Fruit fly (Drosophila melanogaster): Measurements from ENCODE around the gene CG3437.
A peak's percentile ranks its signal among the peaks of the same experiment; 100 is the strongest.

CG3437 gene

DNA sequence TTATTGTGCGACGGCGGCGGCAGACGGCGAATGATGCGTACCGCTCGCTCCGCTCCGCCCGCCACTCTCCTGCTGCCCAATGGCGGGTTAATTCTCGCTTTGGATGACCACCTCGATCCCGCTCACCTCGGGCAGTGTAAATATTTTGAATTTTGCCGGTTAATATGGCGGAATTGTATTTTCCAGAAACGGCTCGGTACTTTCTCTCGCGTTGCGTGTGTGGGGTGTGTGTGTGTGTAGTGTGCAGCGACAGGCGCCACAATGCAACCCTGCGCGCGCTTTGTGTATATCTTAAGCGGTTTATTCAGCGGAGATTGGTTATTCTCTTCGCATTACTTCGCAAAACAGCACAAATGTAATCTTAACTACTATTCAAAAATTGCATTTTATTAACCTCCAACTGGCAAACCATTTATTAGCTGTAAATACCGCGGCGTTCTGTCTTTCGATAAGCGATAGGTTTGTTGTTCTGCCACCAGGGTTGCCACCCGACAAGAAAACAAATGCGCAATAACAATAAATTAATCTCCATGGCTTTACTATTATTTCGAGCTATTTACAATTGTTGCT, 1.6 kb downstream of the CG3437 start, which contains the start of the genes phol and CG3552 (continued):
- TF ChIP-seq fd64A (GFP tag; optimal IDR thresholded peaks at IDR 0.05), result no peak
- TF ChIP-seq Rx (GFP tag; IDR thresholded peaks at IDR 0.05), result no peak
- TF ChIP-seq BEAF-32 (GFP tag; optimal IDR thresholded peaks at IDR 0.05), result peak; percentile 57
- TF ChIP-seq Sox102F (GFP tag; optimal IDR thresholded peaks at IDR 0.05), result no peak
- no peak for TF ChIP-seq az2 (GFP tag; optimal IDR thresholded peaks at IDR 0.05)
- TF ChIP-seq danr (GFP tag; IDR thresholded peaks at IDR 0.05), result no peak
- 0 out of 2 replicates have a peak, but pooled peaks have one; percentile 26 for TF ChIP-seq Taf1 (GFP tag; IDR thresholded peaks at IDR 0.05)
- TF ChIP-seq CG12942 (GFP tag; optimal IDR thresholded peaks at IDR 0.05), result no peak
- TF ChIP-seq Jarid2 (GFP tag; optimal IDR thresholded peaks at IDR 0.05), result no peak
- no peak for TF ChIP-seq zfh2 (GFP tag; optimal IDR thresholded peaks at IDR 0.05)
- TF ChIP-seq Dip2 (GFP tag; IDR thresholded peaks at IDR 0.05), result no peak
- TF ChIP-seq Drgx (GFP tag; IDR thresholded peaks at IDR 0.05), result no peak
- no peak for TF ChIP-seq CG32772 (GFP tag; IDR thresholded peaks at IDR 0.05)
- no peak for TF ChIP-seq klu (GFP tag; IDR thresholded peaks at IDR 0.05)
- no peak for TF ChIP-seq unpg (GFP tag; optimal IDR thresholded peaks at IDR 0.05)
- TF ChIP-seq gce (GFP tag; IDR thresholded peaks at IDR 0.05), result no peak
- peak; percentile 18 for TF ChIP-seq vfl (GFP tag; optimal IDR thresholded peaks at IDR 0.05)
- no peak for TF ChIP-seq HLH4C (GFP tag; IDR thresholded peaks at IDR 0.05; ENCODE audit: partially characterized antibody)
- no peak for TF ChIP-seq CG32532 (GFP tag; IDR thresholded peaks at IDR 0.05)
- TF ChIP-seq Trl (optimal IDR thresholded peaks at IDR 0.05), result peak in 1 of 2 experiments; percentile 10
- no peak for TF ChIP-seq Trl (GFP tag; optimal IDR thresholded peaks at IDR 0.05)
- no peak for TF ChIP-seq CG12071 (GFP tag; optimal IDR thresholded peaks at IDR 0.05)
- TF ChIP-seq CG6813 (GFP tag; optimal IDR thresholded peaks at IDR 0.05), result no peak
- TF ChIP-seq Lhr (GFP tag; optimal IDR thresholded peaks at IDR 0.05), result no peak
- TF ChIP-seq unc-4 (GFP tag; IDR thresholded peaks at IDR 0.05; ENCODE audit: partially characterized antibody), result peak; percentile 43
- TF ChIP-seq grn (GFP tag; optimal IDR thresholded peaks at IDR 0.05), result no peak
- no peak for TF ChIP-seq CG3847 (GFP tag; IDR thresholded peaks at IDR 0.05)
- TF ChIP-seq CG17186 (GFP tag; optimal IDR thresholded peaks at IDR 0.05), result peak; percentile 97
- TF ChIP-seq CG5180 (GFP tag; optimal IDR thresholded peaks at IDR 0.05), result no peak
- TF ChIP-seq CG7987 (GFP tag; optimal IDR thresholded peaks at IDR 0.05), result no peak
- no peak for TF ChIP-seq chn (GFP tag; optimal IDR thresholded peaks at IDR 0.05)
- no peak for TF ChIP-seq en (GFP tag; optimal IDR thresholded peaks at IDR 0.05)
- no peak for TF ChIP-seq Oli (tag; optimal IDR thresholded peaks at IDR 0.05)
- peak; percentile 27; the same call in 2 of the 3 replicates for TF ChIP-seq CG6791 (GFP tag; IDR thresholded peaks at IDR 0.05; ENCODE audit: partially characterized antibody)
- TF ChIP-seq wdn (GFP tag; IDR thresholded peaks at IDR 0.05), result no peak
- TF ChIP-seq pho (GFP tag; optimal IDR thresholded peaks at IDR 0.05), result no peak
- TF ChIP-seq prd (optimal IDR thresholded peaks at IDR 0.05), result no peak
- no peak for TF ChIP-seq prd (GFP tag; IDR thresholded peaks at IDR 0.05)
- no peak for TF ChIP-seq NC2α (GFP tag; optimal IDR thresholded peaks at IDR 0.05)
- TF ChIP-seq CG4282 (GFP tag; optimal IDR thresholded peaks at IDR 0.05), result no peak
- TF ChIP-seq CG1647 (GFP tag; optimal IDR thresholded peaks at IDR 0.05), result no peak
- no peak for TF ChIP-seq Sox100B (GFP tag; optimal IDR thresholded peaks at IDR 0.05)
- TF ChIP-seq Mrtf (GFP tag; IDR thresholded peaks at IDR 0.05), result no peak
- no peak for TF ChIP-seq Fer2 (tag; optimal IDR thresholded peaks at IDR 0.05)
- TF ChIP-seq CG2116 (GFP tag; optimal IDR thresholded peaks at IDR 0.05), result peak; percentile 98
- TF ChIP-seq ara (GFP tag; IDR thresholded peaks at IDR 0.05), result no peak
- no peak for TF ChIP-seq Atf6 (GFP tag; IDR thresholded peaks at IDR 0.05)
- no peak for TF ChIP-seq Ravus (GFP tag; IDR thresholded peaks at IDR 0.05)
- no peak for TF ChIP-seq chif (GFP tag; optimal IDR thresholded peaks at IDR 0.05)
- TF ChIP-seq HLHmδ (GFP tag; optimal IDR thresholded peaks at IDR 0.05), result no peak
- peak; percentile 29 for TF ChIP-seq CG9437 (GFP tag; optimal IDR thresholded peaks at IDR 0.05)
- TF ChIP-seq dpn (GFP tag; optimal IDR thresholded peaks at IDR 0.05), result peak in 1 of 2 experiments; percentile 8
